Fruit fly (Drosophila melanogaster) ovary, adult (tissue): ENCODE results near the gene Sfp36F.

Source experiments
- CG17801 ChIP-seq: fragments of 200-800 bp; optimal IDR thresholded peaks from 2 replicates; lab custom pipeline; 2019; ENCODE audit warnings: missing biosample characterization, mild to moderate bottlenecking, missing genetic modification characterization, moderate library complexity; ENCODE audit not compliant: partially characterized antibody

Sfp36F gene

DNA sequence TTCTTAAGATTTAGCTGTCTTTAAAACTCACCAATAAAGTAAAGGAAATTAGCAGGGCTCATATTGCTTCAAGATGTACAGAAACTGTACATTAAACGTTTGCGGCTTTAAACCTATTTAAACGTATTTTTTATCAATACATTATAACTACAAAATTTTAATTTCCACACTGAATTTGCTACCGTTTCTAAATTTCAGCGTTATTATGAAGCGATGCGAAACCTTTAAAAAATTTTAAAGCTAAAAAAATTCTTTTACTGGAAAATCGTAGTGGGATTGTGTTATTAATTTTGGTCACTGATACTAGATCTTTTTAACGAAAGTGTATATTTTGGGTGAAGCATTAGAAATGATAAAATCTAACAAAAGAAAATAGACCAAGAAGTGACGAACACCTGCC lies 17.0 kb downstream of the Sfp36F start, which contains the start of gene CG43354:
Gene CG43354, minus strand, starts transcription at position 101 of the 400 bp plus-strand sequence.
- no peak for TF ChIP-seq CG17801 (GFP tag; lab: Kevin White, UChicago)

DNA sequence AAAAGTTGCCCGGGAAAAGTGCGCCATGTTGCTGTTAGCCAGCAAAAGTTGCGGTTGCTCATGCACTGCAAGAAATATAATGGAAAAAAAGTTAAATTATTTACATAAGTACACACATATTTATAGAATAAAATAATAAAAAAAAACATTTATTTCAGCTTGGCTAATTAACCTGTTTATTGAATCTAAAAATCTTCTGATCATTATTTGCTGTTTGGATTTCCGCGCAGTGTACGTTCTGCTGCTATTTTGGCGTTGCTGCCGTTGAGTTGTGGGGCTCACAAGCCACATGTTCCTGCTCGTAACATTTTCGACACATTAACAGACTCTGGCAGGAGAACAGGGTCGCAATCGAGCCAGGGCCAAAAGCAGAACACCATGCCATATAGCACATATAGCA lies 18.2 kb downstream of the Sfp36F start:
- no peak for TF ChIP-seq CG17801 (GFP tag; lab: Kevin White, UChicago)

DNA sequence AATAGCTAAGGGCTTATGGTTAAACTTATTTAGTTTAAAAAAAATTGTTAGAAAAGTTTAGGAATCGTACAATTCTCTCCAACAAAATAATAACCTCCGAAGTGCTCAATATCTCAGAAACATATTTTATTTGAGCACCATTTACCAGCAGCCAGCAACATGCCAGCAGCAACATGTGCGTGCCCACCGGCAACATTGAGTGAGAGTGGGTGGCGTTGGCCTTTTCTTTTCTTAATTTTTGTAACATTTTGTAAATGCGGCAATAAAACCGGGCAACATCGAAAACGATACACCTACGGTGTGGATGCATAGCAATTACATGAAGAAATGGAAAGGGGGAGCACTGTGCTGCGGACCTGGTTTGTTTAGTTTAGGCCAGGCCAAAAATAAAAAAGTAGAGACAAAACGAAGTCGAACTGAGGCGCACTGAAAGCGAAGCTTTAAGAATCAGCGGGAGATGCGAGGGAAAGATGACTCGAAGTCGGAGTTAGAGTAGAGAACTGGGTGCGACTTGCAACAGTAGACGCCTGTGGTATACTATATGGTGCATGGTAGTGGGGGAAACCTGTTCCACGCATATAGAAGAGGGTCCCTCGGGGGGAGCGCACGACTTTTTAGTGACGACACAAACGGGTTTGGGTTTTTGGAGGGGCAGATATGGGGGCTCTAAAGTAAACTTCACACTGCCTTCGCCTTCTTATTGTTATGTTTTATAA lies 19.4 kb downstream of the Sfp36F start:
- no peak for TF ChIP-seq CG17801 (GFP tag; lab: Kevin White, UChicago)

DNA sequence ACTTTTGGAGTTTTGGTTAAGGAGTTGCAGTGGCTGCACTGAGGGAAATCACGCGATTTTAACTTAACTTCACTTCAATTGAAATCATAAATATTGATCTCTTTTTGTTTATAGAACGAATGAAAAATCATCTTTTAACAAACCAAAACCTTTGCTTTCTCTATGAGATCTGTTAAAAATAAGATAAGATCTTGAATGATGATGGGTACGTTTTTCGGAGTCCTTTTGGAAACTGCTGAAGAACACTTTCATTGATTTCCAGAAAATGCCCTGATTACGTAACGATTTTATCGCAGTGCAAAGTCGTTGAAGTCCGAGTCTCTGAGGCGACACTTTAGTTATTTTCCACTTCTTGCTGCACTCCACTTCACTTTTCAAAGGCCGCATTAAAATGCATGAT lies 20.0 kb downstream of the Sfp36F start:
- TF ChIP-seq CG17801 (GFP tag; lab: Kevin White, UChicago) = no peak

DNA sequence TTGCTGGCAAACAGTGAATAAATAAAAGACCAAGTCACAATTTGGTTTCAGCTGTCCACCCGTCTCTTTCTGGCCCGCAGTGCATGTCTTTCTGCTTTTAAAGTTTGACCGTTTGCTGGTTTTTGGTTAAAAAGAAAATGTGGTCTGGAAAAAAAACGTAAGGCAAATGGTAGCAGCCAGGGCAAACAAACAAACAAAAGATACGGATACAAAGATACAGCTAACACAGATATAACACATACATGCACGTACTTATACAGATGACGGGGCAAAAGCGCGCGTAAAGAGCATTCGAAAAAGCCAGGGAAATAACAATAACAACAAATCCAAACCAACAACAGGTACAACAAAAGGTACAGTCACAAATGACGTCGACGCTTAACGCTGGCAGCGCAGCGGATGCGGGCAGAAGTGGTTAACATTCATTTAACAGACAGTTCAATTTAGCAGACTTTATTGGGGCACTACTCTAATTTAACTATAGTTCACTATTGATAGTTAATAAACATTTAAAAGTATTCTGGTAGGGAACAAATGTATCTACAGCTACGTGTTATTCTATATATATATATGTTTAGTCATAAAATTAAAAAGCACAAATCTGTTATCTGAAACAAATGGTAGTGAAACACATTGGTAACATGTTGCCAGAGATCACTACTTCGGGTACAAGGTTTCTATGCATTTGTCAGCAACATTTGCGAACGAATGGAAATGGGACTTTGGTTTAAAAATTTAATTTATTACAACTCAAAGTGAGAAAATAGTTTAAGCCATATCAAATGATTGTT lies 21.8 kb downstream of the Sfp36F start:
- no peak for TF ChIP-seq CG17801 (GFP tag; lab: Kevin White, UChicago)

DNA sequence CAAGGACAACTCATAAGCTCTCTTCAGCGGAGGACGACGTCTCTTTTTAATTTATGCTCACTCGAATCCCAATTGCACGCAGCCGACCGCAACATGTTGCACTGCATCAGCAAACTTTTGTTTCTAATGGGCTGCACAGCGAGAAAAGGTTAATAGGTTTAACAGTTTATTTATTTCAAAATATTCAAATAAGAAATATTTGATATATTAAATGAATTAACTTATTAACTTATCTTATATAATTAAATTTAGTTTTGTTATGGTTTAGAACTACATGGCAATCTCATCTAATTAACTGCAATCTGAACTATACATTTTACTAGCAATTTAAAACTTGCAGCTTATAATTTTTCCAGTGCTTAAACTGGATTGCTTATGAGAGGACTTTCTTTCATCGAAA lies 23.1 kb downstream of the Sfp36F start:
- TF ChIP-seq CG17801 (GFP tag; lab: Kevin White, UChicago) = no peak

DNA sequence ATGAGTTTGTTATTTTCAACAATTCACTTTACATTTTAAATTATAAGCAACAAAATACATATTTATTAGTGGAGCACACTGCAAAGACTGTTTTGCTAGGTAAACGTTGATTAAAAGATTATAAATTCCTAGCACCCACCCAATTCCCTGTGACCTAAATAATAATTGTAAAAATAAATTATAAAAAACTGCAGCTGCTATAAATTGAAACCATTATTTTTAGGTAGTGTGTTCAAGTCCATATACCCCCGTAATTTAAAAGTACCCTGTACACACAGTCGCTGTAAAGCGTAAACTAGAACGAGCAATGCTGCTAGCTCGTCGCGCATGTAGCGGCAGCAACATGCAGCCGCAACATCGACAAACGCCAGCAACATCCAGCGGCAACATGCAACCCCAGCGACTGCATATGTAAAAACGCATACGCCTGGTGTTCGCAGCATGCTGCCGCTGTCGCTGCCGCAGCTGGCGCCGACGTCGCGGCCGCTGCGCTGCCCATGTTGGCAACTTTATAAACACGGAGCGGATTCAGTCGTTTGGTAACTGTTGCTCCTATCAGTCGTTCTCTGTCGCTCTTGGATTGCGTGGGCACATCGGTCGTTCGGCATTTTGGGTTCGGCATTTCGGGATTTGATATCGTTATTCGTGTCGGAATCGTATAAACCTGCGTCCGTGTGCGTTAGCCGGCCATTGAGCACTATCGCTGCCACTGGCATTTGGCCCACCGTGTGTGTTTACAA lies 27.4 kb downstream of the Sfp36F start, which contains the start of gene Fas3:
Gene Fas3, plus strand, starts transcription at position 526 of the 740 bp plus-strand sequence.
- peak; percentile 32 for TF ChIP-seq CG17801 (GFP tag; lab: Kevin White, UChicago)

DNA sequence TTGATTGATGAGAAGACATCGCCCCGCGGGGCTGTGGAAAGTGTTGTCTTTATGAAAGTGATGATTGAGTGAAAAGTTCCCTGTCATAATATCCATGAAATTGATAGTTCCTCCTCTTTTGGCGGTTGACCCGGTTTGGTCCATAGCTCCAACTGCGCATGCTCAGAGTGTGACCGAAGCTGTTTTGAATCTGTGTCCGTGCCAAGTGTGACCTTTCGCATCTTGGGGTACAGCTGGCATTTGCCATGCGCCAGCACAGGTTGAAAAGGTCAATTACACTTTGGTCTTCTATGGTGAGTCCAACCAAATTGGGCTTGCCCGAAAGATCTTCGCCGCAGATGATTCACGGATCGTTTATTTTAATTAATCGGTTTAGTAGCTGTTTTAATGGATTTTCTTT lies 28.6 kb downstream of the Sfp36F start:
- no peak for TF ChIP-seq CG17801 (GFP tag; lab: Kevin White, UChicago)

DNA sequence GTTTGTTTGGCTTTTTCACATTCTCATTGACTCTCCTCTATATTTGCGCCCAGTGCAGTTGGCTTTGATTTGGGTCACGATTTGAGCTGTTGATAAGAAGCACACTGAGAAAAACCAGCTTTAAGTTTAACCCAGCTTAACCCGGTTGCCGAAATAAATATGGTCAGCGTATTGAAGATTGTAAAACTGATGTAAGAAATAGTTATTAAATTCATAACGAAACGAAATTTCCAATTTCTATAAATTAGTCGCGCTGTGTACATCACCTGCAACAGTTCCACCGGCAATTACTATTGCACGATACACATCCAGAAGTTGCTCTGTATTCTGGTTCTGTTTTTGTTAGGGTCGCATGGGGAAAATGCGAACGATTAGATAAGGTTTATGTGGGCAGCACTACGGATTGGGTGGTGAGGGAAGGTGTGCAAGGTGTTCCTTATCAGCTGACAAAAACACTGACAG lies 32.8 kb downstream of the Sfp36F start:
- peak; percentile 25 for TF ChIP-seq CG17801 (GFP tag; lab: Kevin White, UChicago)

DNA sequence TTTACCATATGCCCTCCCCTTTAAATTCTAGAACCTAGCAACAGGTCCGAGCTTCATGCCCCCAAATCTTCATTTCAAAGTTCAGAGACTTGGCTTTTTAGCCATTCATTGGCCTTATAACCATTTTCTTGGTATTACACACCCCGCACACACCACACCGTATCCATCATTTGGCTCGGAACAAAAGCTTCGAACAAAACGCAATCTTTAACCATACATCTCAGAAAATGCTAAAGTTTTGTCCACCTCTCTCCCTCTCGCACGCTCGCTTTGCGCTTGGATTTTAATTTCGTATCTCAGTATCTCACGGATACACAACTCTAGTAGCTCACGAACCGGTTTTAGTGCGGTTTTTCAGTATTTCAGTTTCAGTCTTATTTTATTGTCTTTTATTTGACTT lies 34.7 kb downstream of the Sfp36F start:
- TF ChIP-seq CG17801 (GFP tag; lab: Kevin White, UChicago) = no peak

DNA sequence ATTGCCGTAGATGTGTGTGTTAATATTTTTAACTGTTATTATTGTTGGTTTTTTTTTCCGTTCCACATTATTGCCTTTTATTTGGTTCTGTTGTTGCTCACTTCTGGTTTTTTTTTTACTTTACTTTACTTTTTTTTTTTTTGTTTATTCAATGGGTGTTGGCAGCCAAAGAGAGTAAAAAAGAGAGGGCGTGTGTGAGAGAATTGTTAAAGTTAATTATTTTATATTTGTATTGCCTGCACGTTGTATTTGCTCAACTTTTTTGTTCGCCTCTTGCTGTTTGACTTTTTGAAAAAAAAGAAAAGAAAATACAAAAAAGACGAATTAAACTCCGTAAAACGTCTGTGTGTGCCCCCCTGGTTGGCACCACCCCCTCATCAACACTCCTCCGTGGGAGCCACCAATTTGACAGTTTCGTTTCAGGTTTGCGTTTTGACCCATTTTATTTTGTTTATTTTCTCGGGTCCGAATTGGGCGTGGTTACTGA lies 35.3 kb downstream of the Sfp36F start:
- peak; percentile 97 for TF ChIP-seq CG17801 (GFP tag; lab: Kevin White, UChicago)

DNA sequence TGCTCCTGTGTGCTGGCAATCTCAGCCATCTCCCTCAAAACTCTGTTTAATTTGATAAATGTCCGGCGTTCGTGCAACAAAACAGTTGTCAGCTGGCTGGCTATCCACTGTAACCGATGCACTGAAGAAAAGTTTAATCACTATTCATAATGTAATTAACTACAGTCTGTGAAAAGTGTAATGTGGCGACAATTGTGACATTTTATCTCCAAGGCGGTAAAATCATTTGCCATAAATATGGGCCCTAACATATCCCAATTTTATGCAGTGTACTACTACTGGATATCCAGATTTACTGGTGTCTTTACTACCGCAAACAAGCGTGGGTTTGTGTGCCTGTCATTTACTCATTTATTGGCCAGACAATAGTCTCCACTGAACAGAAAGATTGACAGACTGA lies 36.4 kb downstream of the Sfp36F start:
- no peak for TF ChIP-seq CG17801 (GFP tag; lab: Kevin White, UChicago)

DNA sequence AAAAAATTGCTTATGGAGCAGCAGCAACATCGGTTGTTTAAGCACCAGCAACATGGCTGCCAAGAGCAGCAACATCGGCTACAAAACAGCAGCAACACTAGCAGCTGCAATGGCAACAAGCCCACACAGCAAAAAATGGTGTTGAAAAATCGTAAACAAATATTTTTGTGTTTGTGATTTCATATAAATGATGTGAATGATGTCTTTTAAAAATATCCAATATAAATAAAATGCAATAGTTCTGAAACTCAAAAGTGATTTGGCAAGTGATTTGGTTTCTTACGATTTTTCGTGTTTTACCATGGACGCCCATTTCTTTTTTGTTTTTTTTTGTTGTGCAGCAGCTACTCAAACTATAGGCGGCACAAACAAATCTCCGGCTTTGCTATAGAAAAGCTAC lies 39.3 kb downstream of the Sfp36F start:
- TF ChIP-seq CG17801 (GFP tag; lab: Kevin White, UChicago) = no peak

DNA sequence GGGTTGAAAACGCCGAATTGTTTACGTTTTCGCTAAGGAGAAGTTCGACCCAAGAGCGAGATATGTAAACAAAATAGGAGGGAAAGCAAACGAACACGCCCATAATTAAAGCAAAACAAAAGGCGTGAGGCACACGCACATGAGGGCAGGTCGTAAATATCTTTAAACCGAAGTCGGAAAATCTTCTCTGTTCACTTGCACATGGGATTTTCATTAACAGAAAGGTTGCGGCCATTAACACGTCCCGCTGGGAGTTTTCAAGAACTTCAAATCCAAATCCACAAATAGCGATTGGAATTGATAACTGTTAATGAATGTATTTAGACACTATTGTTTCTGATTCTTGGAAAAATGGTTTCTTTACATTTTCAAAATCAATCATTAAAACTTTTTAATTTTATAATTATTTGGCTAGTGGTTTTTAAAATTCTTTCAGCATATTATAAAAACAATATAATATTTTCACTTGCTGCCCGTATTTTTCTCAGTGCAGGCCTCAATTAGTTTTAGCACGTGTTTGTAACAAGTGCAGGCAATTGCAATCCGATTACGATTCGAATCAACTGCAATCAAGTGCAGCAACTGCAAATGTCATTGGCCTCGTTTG lies 41.6 kb downstream of the Sfp36F start:
- no peak for TF ChIP-seq CG17801 (GFP tag; lab: Kevin White, UChicago)
